Worm (Caenorhabditis elegans): ENCODE results near the gene ugt-20.

The ugt-20 gene

ce11 chrIV:6112291-6112690 lies 28.9 kb upstream of the ugt-20 start, which contains the start of gene M03D4.3:
Gene M03D4.3, minus strand, starts transcription at chrIV:6112391.
- no peak for TF ChIP-seq peb-1 (tag; optimal IDR thresholded peaks at IDR 0.05)
- TF ChIP-seq nhr-129 (tag; optimal IDR thresholded peaks at IDR 0.05) = no peak
- no peak for TF ChIP-seq nhr-10 (tag; optimal IDR thresholded peaks at IDR 0.05)
- TF ChIP-seq nhr-11 (tag; optimal IDR thresholded peaks at IDR 0.05) = no peak
- no peak for TF ChIP-seq unc-62 (GFP tag; optimal IDR thresholded peaks at IDR 0.05)
- TF ChIP-seq C34F6.9 (tag; optimal IDR thresholded peaks at IDR 0.05) = no peak
- TF ChIP-seq nhr-237 (tag; optimal IDR thresholded peaks at IDR 0.05) = no peak
- no peak for TF ChIP-seq snpc-4 (tag; optimal IDR thresholded peaks at IDR 0.05)
- TF ChIP-seq mab-5 (tag; optimal IDR thresholded peaks at IDR 0.05) = no peak
- no peak for TF ChIP-seq lin-39 (tag; optimal IDR thresholded peaks at IDR 0.05)
- no peak for TF ChIP-seq ztf-11 (tag; optimal IDR thresholded peaks at IDR 0.05)
- no peak for TF ChIP-seq Y55F3AM.14 (GFP tag; optimal IDR thresholded peaks at IDR 0.05)

- TF ChIP-seq unc-39 (tag; optimal IDR thresholded peaks at IDR 0.05) (no peak), nhr-25 (tag; optimal IDR thresholded peaks at IDR 0.05) (no peak), aly-2 (tag; optimal IDR thresholded peaks at IDR 0.05) (no peak)
Measured at ce11 chrIV:6108665-6109064, 25.3 kb upstream of the ugt-20 start.

- TF ChIP-seq nhr-77 (tag; optimal IDR thresholded peaks at IDR 0.05) (no peak), C34F6.9 (tag; optimal IDR thresholded peaks at IDR 0.05) (no peak), alr-1 (tag; optimal IDR thresholded peaks at IDR 0.05) (no peak), dmd-4 (tag; optimal IDR thresholded peaks at IDR 0.05) (no peak)
Measured at ce11 chrIV:6104446-6104845, 21.0 kb upstream of the ugt-20 start.

- TF ChIP-seq nhr-25 (tag; optimal IDR thresholded peaks at IDR 0.05) (peak; percentile 76), crh-2 (tag; optimal IDR thresholded peaks at IDR 0.05) (peak; percentile 38), nhr-21 (tag; optimal IDR thresholded peaks at IDR 0.05) (peak; percentile 84), sma-9 (GFP tag; optimal IDR thresholded peaks at IDR 0.05) (peak; percentile 98), sma-9 (tag; optimal IDR thresholded peaks at IDR 0.05) (no peak), Y55F3AM.14 (GFP tag; optimal IDR thresholded peaks at IDR 0.05) (no peak), ama-1 (optimal IDR thresholded peaks at IDR 0.05) (no peak), gmeb-1 (tag; optimal IDR thresholded peaks at IDR 0.05) (peak; percentile 30), lsy-2 (tag; optimal IDR thresholded peaks at IDR 0.05) (peak in 1 of 2 experiments; percentile 46), sma-3 (GFP tag; optimal IDR thresholded peaks at IDR 0.05) (peak; percentile 92), fos-1 (tag; optimal IDR thresholded peaks at IDR 0.05) (peak; percentile 73), unc-39 (tag; optimal IDR thresholded peaks at IDR 0.05) (no peak), mdl-1 (tag; optimal IDR thresholded peaks at IDR 0.05) (peak; percentile 24 to 63), F13H6.1 (tag; optimal IDR thresholded peaks at IDR 0.05) (peak; percentile 27), nhr-23 (tag; optimal IDR thresholded peaks at IDR 0.05) (no peak), egl-27 (tag; optimal IDR thresholded peaks at IDR 0.05) (peak; percentile 57), nhr-129 (tag; optimal IDR thresholded peaks at IDR 0.05) (peak; percentile 31)
Measured at ce11 chrIV:6099770-6100169, 16.4 kb upstream of the ugt-20 start.

ce11 chrIV:6097040-6097928 lies 13.9 kb upstream of the ugt-20 start:
- TF ChIP-seq nhr-21 (tag; optimal IDR thresholded peaks at IDR 0.05) = peak; percentile 92
- TF ChIP-seq ztf-4 (tag; optimal IDR thresholded peaks at IDR 0.05) = peak; percentile 46
- TF ChIP-seq ama-1 (optimal IDR thresholded peaks at IDR 0.05) = no peak
- TF ChIP-seq nhr-10 (tag; optimal IDR thresholded peaks at IDR 0.05) = no peak
- TF ChIP-seq unc-62 (GFP tag; optimal IDR thresholded peaks at IDR 0.05) = no peak
- TF ChIP-seq fos-1 (tag; optimal IDR thresholded peaks at IDR 0.05) = peak; percentile 83
- TF ChIP-seq nhr-11 (tag; optimal IDR thresholded peaks at IDR 0.05) = peak; percentile 14
- peak; percentile 25 for TF ChIP-seq mab-5 (tag; optimal IDR thresholded peaks at IDR 0.05)
- no peak for TF ChIP-seq nhr-12 (tag; optimal IDR thresholded peaks at IDR 0.05)
- peak; percentile 95 for TF ChIP-seq blmp-1 (tag; optimal IDR thresholded peaks at IDR 0.05; ENCODE audit: insufficient read depth)
- no peak for TF ChIP-seq ceh-82 (tag; optimal IDR thresholded peaks at IDR 0.05)
- no peak for TF ChIP-seq mbf-1 (tag; optimal IDR thresholded peaks at IDR 0.05)
- peak; percentile 68 for TF ChIP-seq snpc-4 (tag; optimal IDR thresholded peaks at IDR 0.05)
- TF ChIP-seq ZK546.5 (tag; optimal IDR thresholded peaks at IDR 0.05) = no peak
- peak; percentile 95 for TF ChIP-seq F13H6.1 (tag; optimal IDR thresholded peaks at IDR 0.05)
- TF ChIP-seq nhr-129 (tag; optimal IDR thresholded peaks at IDR 0.05) = peak; percentile 92
- peak; percentile 70 for TF ChIP-seq nhr-6 (tag; optimal IDR thresholded peaks at IDR 0.05)
- TF ChIP-seq lin-11 (tag; optimal IDR thresholded peaks at IDR 0.05) = peak; percentile 28
- TF ChIP-seq nhr-237 (tag; optimal IDR thresholded peaks at IDR 0.05) = no peak
- peak; percentile 95 for TF ChIP-seq nhr-25 (tag; optimal IDR thresholded peaks at IDR 0.05)
- peak in 1 of 2 experiments; percentile 66 for TF ChIP-seq lsy-2 (tag; optimal IDR thresholded peaks at IDR 0.05)
- peak; percentile 92 for TF ChIP-seq sma-9 (GFP tag; optimal IDR thresholded peaks at IDR 0.05)
- TF ChIP-seq sma-9 (tag; optimal IDR thresholded peaks at IDR 0.05) = peak; percentile 77
- peak; percentile 78 for TF ChIP-seq sma-3 (GFP tag; optimal IDR thresholded peaks at IDR 0.05)
- no peak for TF ChIP-seq ztf-11 (tag; optimal IDR thresholded peaks at IDR 0.05)
- TF ChIP-seq crh-2 (tag; optimal IDR thresholded peaks at IDR 0.05) = peak; percentile 72
- TF ChIP-seq lin-13 (GFP tag; optimal IDR thresholded peaks at IDR 0.05) = peak; percentile 74
- no peak for TF ChIP-seq elt-1 (tag; optimal IDR thresholded peaks at IDR 0.05)
- TF ChIP-seq C34F6.9 (tag; optimal IDR thresholded peaks at IDR 0.05) = peak; percentile 73
- no peak for TF ChIP-seq unc-39 (tag; optimal IDR thresholded peaks at IDR 0.05)
- TF ChIP-seq mdl-1 (tag; optimal IDR thresholded peaks at IDR 0.05) = peak; percentile 44 to 59
- TF ChIP-seq dmd-4 (tag; optimal IDR thresholded peaks at IDR 0.05) = no peak
